Fruit fly (Drosophila melanogaster): ENCODE measurements around the gene fon.

Gene fon

DNA sequence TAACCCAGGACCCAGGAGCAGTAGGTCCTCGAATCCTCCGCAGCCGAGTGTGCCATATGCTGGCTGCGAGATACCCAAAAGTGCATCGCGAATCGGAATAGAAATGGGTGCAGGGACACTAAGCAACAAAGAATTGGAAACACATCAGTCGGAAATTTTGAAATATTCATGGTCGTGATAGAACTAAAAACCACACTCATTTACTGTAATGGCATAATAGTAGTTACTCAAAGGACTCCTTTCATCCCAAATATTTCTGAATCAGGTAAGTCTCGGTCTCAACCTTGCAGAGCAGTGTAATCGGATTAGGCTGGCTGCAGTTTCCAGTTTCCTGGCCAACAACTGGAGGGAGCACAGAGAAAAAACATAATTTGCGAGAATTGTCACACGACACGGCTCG lies 9.9 kb downstream of the fon start (continued):
- peak; percentile 45; the same call in 1 of the 2 replicates for TF ChIP-seq CG6689 (GFP tag; IDR thresholded peaks at IDR 0.05)
- no peak for TF ChIP-seq kni (GFP tag; optimal IDR thresholded peaks at IDR 0.05)
- TF ChIP-seq sug (tag; optimal IDR thresholded peaks at IDR 0.05), result no peak
- TF ChIP-seq Antp (GFP tag; optimal IDR thresholded peaks at IDR 0.05), result peak; percentile 18
- no peak for TF ChIP-seq CG7987 (GFP tag; optimal IDR thresholded peaks at IDR 0.05)
- TF ChIP-seq CG14965 (GFP tag; optimal IDR thresholded peaks at IDR 0.05; ENCODE audit: borderline replicate concordance), result no peak
- TF ChIP-seq aop (GFP tag; IDR thresholded peaks at IDR 0.05), result no peak
- no peak for TF ChIP-seq tx (GFP tag; optimal IDR thresholded peaks at IDR 0.05)
- no peak for TF ChIP-seq CG7556 (GFP tag; optimal IDR thresholded peaks at IDR 0.05)
- peak; percentile 20 for TF ChIP-seq NC2β (GFP tag; optimal IDR thresholded peaks at IDR 0.05)
- TF ChIP-seq Hey (tag; optimal IDR thresholded peaks at IDR 0.05), result no peak
- TF ChIP-seq ap (GFP tag; IDR thresholded peaks at IDR 0.05), result no peak
- TF ChIP-seq Sry-β (GFP tag; optimal IDR thresholded peaks at IDR 0.05), result no peak
- TF ChIP-seq gsb (GFP tag; IDR thresholded peaks at IDR 0.05), result no peak
- TF ChIP-seq CG16779 (GFP tag; IDR thresholded peaks at IDR 0.05), result no peak
- TF ChIP-seq Ssrp (tag; optimal IDR thresholded peaks at IDR 0.05), result peak; percentile 18
- no peak for TF ChIP-seq Sin3A (optimal IDR thresholded peaks at IDR 0.05)
- TF ChIP-seq Ravus (GFP tag; IDR thresholded peaks at IDR 0.05), result no peak
- no peak for TF ChIP-seq ems (GFP tag; optimal IDR thresholded peaks at IDR 0.05)
- TF ChIP-seq CG7839 (tag; optimal IDR thresholded peaks at IDR 0.05), result peak; percentile 29
- TF ChIP-seq bbx (GFP tag; IDR thresholded peaks at IDR 0.05; ENCODE audit: partially characterized antibody), result no peak
- TF ChIP-seq D19B (GFP tag; optimal IDR thresholded peaks at IDR 0.05), result no peak
- TF ChIP-seq gce (GFP tag; IDR thresholded peaks at IDR 0.05), result no peak
- TF ChIP-seq phol (tag; optimal IDR thresholded peaks at IDR 0.05), result peak; percentile 56
- no peak for TF ChIP-seq CG11247 (GFP tag; IDR thresholded peaks at IDR 0.05)
- TF ChIP-seq Taf1 (GFP tag; IDR thresholded peaks at IDR 0.05), result no peak
- TF ChIP-seq CTCF (GFP tag; optimal IDR thresholded peaks at IDR 0.05), result no peak
- TF ChIP-seq CG3163 (GFP tag; optimal IDR thresholded peaks at IDR 0.05), result no peak
- TF ChIP-seq CG15696 (tag; optimal IDR thresholded peaks at IDR 0.05), result peak; percentile 69
- peak; percentile 41; the same call in 1 of the 2 replicates for TF ChIP-seq chm (GFP tag; IDR thresholded peaks at IDR 0.05)
- no peak for TF ChIP-seq crc (GFP tag; optimal IDR thresholded peaks at IDR 0.05)
- TF ChIP-seq ase (GFP tag; IDR thresholded peaks at IDR 0.05), result no peak
- TF ChIP-seq lola (GFP tag; optimal IDR thresholded peaks at IDR 0.05), result peak in 1 of 3 experiments; percentile 67
- no peak for TF ChIP-seq grn (GFP tag; optimal IDR thresholded peaks at IDR 0.05)
- TF ChIP-seq zfh1 (GFP tag; IDR thresholded peaks at IDR 0.05), result peak; percentile 79
- peak; percentile 71 for TF ChIP-seq CG2712 (tag; optimal IDR thresholded peaks at IDR 0.05)
- peak; percentile 68 for TF ChIP-seq CG18262 (tag; optimal IDR thresholded peaks at IDR 0.05)
- no peak for TF ChIP-seq sr (GFP tag; IDR thresholded peaks at IDR 0.05)
- no peak for TF ChIP-seq Abd-B (GFP tag; optimal IDR thresholded peaks at IDR 0.05)
- no peak for TF ChIP-seq NFAT (GFP tag; IDR thresholded peaks at IDR 0.05)
- TF ChIP-seq dati (GFP tag; IDR thresholded peaks at IDR 0.05), result no peak
- TF ChIP-seq CG4854 (GFP tag; optimal IDR thresholded peaks at IDR 0.05), result no peak
- no peak for TF ChIP-seq sc (optimal IDR thresholded peaks at IDR 0.05)
- no peak for TF ChIP-seq sc (GFP tag; optimal IDR thresholded peaks at IDR 0.05)
- no peak for TF ChIP-seq Hmr (GFP tag; optimal IDR thresholded peaks at IDR 0.05)
- no peak for TF ChIP-seq psq (GFP tag; optimal IDR thresholded peaks at IDR 0.05)
- TF ChIP-seq ewg (GFP tag; optimal IDR thresholded peaks at IDR 0.05), result peak; percentile 1
- TF ChIP-seq Hr39 (optimal IDR thresholded peaks at IDR 0.05), result no peak
- no peak for TF ChIP-seq CG11085 (GFP tag; IDR thresholded peaks at IDR 0.05)
- TF ChIP-seq en (GFP tag; optimal IDR thresholded peaks at IDR 0.05), result no peak
- TF ChIP-seq CG2889 (GFP tag; IDR thresholded peaks at IDR 0.05), result peak; percentile 59; the same call in 1 of the 3 replicates
- TF ChIP-seq Atf6 (GFP tag; IDR thresholded peaks at IDR 0.05), result no peak
- no peak for TF ChIP-seq CG16813 (GFP tag; IDR thresholded peaks at IDR 0.05; ENCODE audit: partially characterized antibody)
- peak; percentile 55 for TF ChIP-seq gem (tag; optimal IDR thresholded peaks at IDR 0.05)
